Worm (Caenorhabditis elegans) whole organism, young adult: Measurements from ENCODE around the gene R10F2.5.

Experiments used
- Y56A3A.18 ChIP-seq: fragments of 200-800 bp; sonication (Bioruptor generic); IDR thresholded peaks from 2 replicates; pipeline ENCODE4 v1.3.6; 2022; ENCODE audit warnings: missing genetic modification reagents, missing genetic modification characterization, missing compliant biosample characterization
- hmg-20 ChIP-seq: fragments of 200-800 bp; sonication (Bioruptor generic); IDR thresholded peaks from 2 replicates; pipeline ENCODE4 v1.3.6; 2022; ENCODE audit warnings: missing genetic modification reagents, missing genetic modification characterization, missing compliant biosample characterization
- madf-8 ChIP-seq: fragments of 200-800 bp; sonication (Bioruptor generic); conservative IDR thresholded peaks from 2 replicates; pipeline ENCODE4 v1.3.6; 2022; ENCODE audit warnings: missing genetic modification reagents, missing genetic modification characterization, missing compliant biosample characterization
- unc-62 ChIP-seq: fragments of 150-350 bp; optimal IDR thresholded peaks from 2 replicates; lab custom pipeline; 2014; ENCODE audit warnings: missing biosample characterization, missing genetic modification reagents, missing genetic modification characterization

DNA sequence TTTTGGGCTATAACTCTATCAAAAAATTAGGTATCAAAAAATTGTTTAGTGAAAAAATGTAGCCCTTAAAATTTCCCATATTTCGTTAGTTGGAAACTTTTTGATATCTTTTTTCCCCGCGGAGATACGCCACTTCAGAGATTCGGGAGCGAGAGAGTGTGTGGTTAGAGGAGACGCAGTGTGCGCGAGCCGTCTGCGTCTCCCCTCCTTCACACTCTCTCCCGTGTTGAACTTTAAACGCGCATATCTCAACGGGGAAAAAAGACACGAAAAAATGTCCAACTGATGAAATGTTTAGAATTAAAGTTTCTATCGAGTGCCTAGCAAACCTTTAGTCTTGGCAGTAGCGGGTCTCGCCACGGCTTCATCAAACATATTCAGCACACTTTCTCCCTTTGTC, 4.3 kb downstream of the R10F2.5 start:
- TF ChIP-seq hmg-20 (GFP tag; lab: Robert Waterston, UW) (no peak), Y56A3A.18 (GFP tag; lab: Robert Waterston, UW) (no peak), unc-62 (no peak), madf-8 (no peak)
